Worm (Caenorhabditis elegans) whole organism, L1 larva: ENCODE data around the gene srh-245.
A peak's percentile ranks its signal among the peaks of the same experiment; 100 is the strongest.

Experiments
- C04F5.9 ChIP-seq: sonication (generic microtip); optimal IDR thresholded peaks from 2 replicates; lab custom pipeline; 2016; ENCODE audit warnings: missing genetic modification characterization, missing compliant biosample characterization
- C34B4.2 ChIP-seq: sonication (generic microtip); optimal IDR thresholded peaks from 2 replicates; lab custom pipeline; 2017; ENCODE audit warnings: mild to moderate bottlenecking, missing genetic modification characterization, missing compliant biosample characterization
- aha-1 ChIP-seq: fragments of 150-350 bp; optimal IDR thresholded peaks from 2 replicates; lab custom pipeline; 2014; ENCODE audit warnings: missing biosample characterization, missing genetic modification characterization
- aly-2 ChIP-seq: fragments of 150-350 bp; optimal IDR thresholded peaks from 2 replicates; lab custom pipeline; 2014; ENCODE audit warnings: missing biosample characterization, missing genetic modification characterization
- ama-1 ChIP-seq: fragments of 150-350 bp; optimal IDR thresholded peaks from 2 replicates; lab custom pipeline; 2014
- ceh-8 ChIP-seq: fragments of 200-800 bp; sonication (Bioruptor generic); optimal IDR thresholded peaks from 2 replicates; lab custom pipeline; 2018; ENCODE audit warnings: mild to moderate bottlenecking, missing genetic modification characterization, moderate library complexity, missing compliant biosample characterization
- ceh-88 ChIP-seq: fragments of 200-800 bp; sonication (Bioruptor generic); IDR thresholded peaks from 2 replicates; pipeline ENCODE4 v1.3.6; 2022; ENCODE audit warnings: missing genetic modification characterization, missing compliant biosample characterization
- ceh-90 ChIP-seq: sonication (generic microtip); optimal IDR thresholded peaks from 2 replicates; lab custom pipeline; 2016; ENCODE audit warnings: missing genetic modification characterization, missing compliant biosample characterization
- dpl-1 ChIP-seq, 3 experiments: fragments of 150-350 bp in 2 of 3; sonication (generic microtip) in 1 of 3; optimal IDR thresholded peaks; 2 replicates each; lab custom pipeline; 2014 to 2017; ENCODE audit warnings: missing biosample characterization in 3 of 3, missing genetic modification characterization in 3 of 3, missing genetic modification reagents in 3 of 3
- efl-1 ChIP-seq, 4 experiments: fragments of 150-350 bp; optimal IDR thresholded peaks in 3 of 4; peaks in 1 of 4; 1 replicate in 1 of 4; 2 replicates in 3 of 4; lab custom pipeline; 2014; ENCODE audit warnings: missing biosample characterization in 2 of 4, missing genetic modification characterization in 2 of 4, missing genetic modification reagents in 2 of 4
- egl-13 ChIP-seq: sonication (generic microtip); optimal IDR thresholded peaks from 2 replicates; lab custom pipeline; 2016; ENCODE audit warnings: missing genotype, missing genetic modification reagents, missing genetic modification characterization, missing compliant biosample characterization
- elt-2 ChIP-seq: sonication (generic microtip); optimal IDR thresholded peaks from 2 replicates; lab custom pipeline; 2016; ENCODE audit warnings: missing genetic modification characterization, mild to moderate bottlenecking, inconsistent platforms, missing compliant biosample characterization, missing genetic modification reagents
- elt-3 ChIP-seq, 6 experiments: fragments of 150-350 bp in 1 of 6; sonication (generic microtip); optimal IDR thresholded peaks; 2 replicates each; lab custom pipeline; 2017 to 2018; ENCODE audit warnings: missing biosample characterization in 6 of 6, missing genetic modification characterization in 6 of 6, inconsistent platforms in 1 of 6
- ets-5 ChIP-seq: fragments of 200-800 bp; sonication (Bioruptor generic); IDR thresholded peaks from 2 replicates; pipeline ENCODE4 v1.3.6; 2022; ENCODE audit warnings: missing genetic modification characterization, missing compliant biosample characterization
- fkh-4 ChIP-seq: sonication (generic microtip); optimal IDR thresholded peaks from 2 replicates; lab custom pipeline; 2016; ENCODE audit warnings: missing compliant biosample characterization, missing genetic modification characterization, borderline replicate concordance
- fos-1 ChIP-seq: fragments of 150-350 bp; optimal IDR thresholded peaks from 2 replicates; lab custom pipeline; 2014; ENCODE audit warnings: missing biosample characterization, missing genetic modification characterization
- hlh-17 ChIP-seq: fragments of 200-800 bp; sonication (Bioruptor generic); optimal IDR thresholded peaks from 2 replicates; lab custom pipeline; 2018; ENCODE audit warnings: missing genetic modification characterization, mild to moderate bottlenecking, missing compliant biosample characterization, moderate library complexity, borderline replicate concordance
- hlh-4 ChIP-seq: sonication (generic microtip); optimal IDR thresholded peaks from 2 replicates; lab custom pipeline; 2016; ENCODE audit warnings: mild to moderate bottlenecking, missing genetic modification characterization, missing compliant biosample characterization
- hpl-2 ChIP-seq: fragments of 150-350 bp; optimal IDR thresholded peaks from 2 replicates; lab custom pipeline; 2014; ENCODE audit warnings: missing biosample characterization, missing genetic modification reagents, missing genetic modification characterization
- isw-1 ChIP-seq: fragments of 200-800 bp; sonication (Bioruptor generic); IDR thresholded peaks from 2 replicates; pipeline ENCODE4 v1.3.6; 2022; ENCODE audit warnings: missing genetic modification characterization, missing compliant biosample characterization
- lin-15B ChIP-seq: fragments of 150-350 bp; sonication (generic microtip); optimal IDR thresholded peaks from 3 replicates; lab custom pipeline; 2014; ENCODE audit warnings: missing biosample characterization, missing genetic modification characterization
- lin-35 ChIP-seq, 2 experiments: fragments of 150-350 bp; optimal IDR thresholded peaks; 2 replicates each; lab custom pipeline; 2014; ENCODE audit warnings: missing biosample characterization in 2 of 2, missing genetic modification characterization in 2 of 2, missing genetic modification reagents in 2 of 2
- lin-39 ChIP-seq: fragments of 150-350 bp; optimal IDR thresholded peaks from 2 replicates; lab custom pipeline; 2014; ENCODE audit warnings: missing biosample characterization, missing genetic modification reagents, missing genetic modification characterization
- lsy-2 ChIP-seq, 2 experiments: fragments of 150-350 bp; optimal IDR thresholded peaks; 2 replicates each; lab custom pipeline; 2014; ENCODE audit warnings: missing biosample characterization in 2 of 2, missing genetic modification characterization in 2 of 2
- mab-9 ChIP-seq: fragments of 200-800 bp; sonication (Bioruptor generic); IDR thresholded peaks from 2 replicates; pipeline ENCODE4 v1.3.6; 2022; ENCODE audit warnings: missing genetic modification reagents, missing genetic modification characterization, missing compliant biosample characterization
- mdl-1 ChIP-seq, 2 experiments: fragments of 150-350 bp; optimal IDR thresholded peaks; 2 replicates each; lab custom pipeline; 2014 to 2017; ENCODE audit warnings: missing biosample characterization in 2 of 2, missing genetic modification characterization in 2 of 2, inconsistent platforms in 1 of 2
- mef-2 ChIP-seq: fragments of 150-350 bp; optimal IDR thresholded peaks from 2 replicates; lab custom pipeline; 2014; ENCODE audit warnings: missing biosample characterization, missing genetic modification characterization
- nhr-237 ChIP-seq: fragments of 150-350 bp; optimal IDR thresholded peaks from 2 replicates; lab custom pipeline; 2014; ENCODE audit warnings: missing biosample characterization, missing genetic modification characterization
- nhr-28 ChIP-seq: fragments of 150-350 bp; optimal IDR thresholded peaks from 2 replicates; lab custom pipeline; 2014; ENCODE audit warnings: missing biosample characterization, missing genetic modification characterization
- nhr-47 ChIP-seq: sonication (generic microtip); optimal IDR thresholded peaks from 2 replicates; lab custom pipeline; 2016; ENCODE audit warnings: mild to moderate bottlenecking, missing genetic modification characterization, moderate library complexity, missing compliant biosample characterization
- nhr-71 ChIP-seq: sonication (generic microtip); optimal IDR thresholded peaks from 2 replicates; lab custom pipeline; 2016; ENCODE audit warnings: mild to moderate bottlenecking, missing genetic modification characterization, moderate library complexity, missing compliant biosample characterization
- nhr-77 ChIP-seq: fragments of 150-350 bp; optimal IDR thresholded peaks from 2 replicates; lab custom pipeline; 2014; ENCODE audit warnings: missing biosample characterization, missing genetic modification characterization
- nhr-90 ChIP-seq: sonication (generic microtip); optimal IDR thresholded peaks from 2 replicates; lab custom pipeline; 2016; ENCODE audit warnings: mild to moderate bottlenecking, missing genetic modification characterization, missing compliant biosample characterization; ENCODE audit not compliant: poor library complexity
- pag-3 ChIP-seq: sonication (generic microtip); optimal IDR thresholded peaks from 2 replicates; lab custom pipeline; 2017; ENCODE audit warnings: missing genetic modification characterization, mild to moderate bottlenecking, missing compliant biosample characterization, antibody characterized with exemption, borderline replicate concordance; ENCODE audit not compliant: insufficient read depth
- pax-3 ChIP-seq: fragments of 200-800 bp; sonication (Bioruptor generic); optimal IDR thresholded peaks from 2 replicates; lab custom pipeline; 2018; ENCODE audit warnings: mild to moderate bottlenecking, missing genetic modification characterization, moderate library complexity, missing compliant biosample characterization
- snpc-4 ChIP-seq: fragments of 150-350 bp; optimal IDR thresholded peaks from 2 replicates; lab custom pipeline; 2014; ENCODE audit warnings: missing biosample characterization, missing genetic modification characterization
- snu-23 ChIP-seq: sonication (generic microtip); optimal IDR thresholded peaks from 2 replicates; lab custom pipeline; 2016; ENCODE audit warnings: missing genetic modification characterization, missing compliant biosample characterization
- sup-37 ChIP-seq: fragments of 200-800 bp; sonication (Bioruptor generic); optimal IDR thresholded peaks from 2 replicates; lab custom pipeline; 2018; ENCODE audit warnings: mild to moderate bottlenecking, missing genetic modification characterization, missing compliant biosample characterization
- swsn-7 ChIP-seq: sonication (generic microtip); optimal IDR thresholded peaks from 2 replicates; lab custom pipeline; 2016; ENCODE audit warnings: missing genetic modification characterization, missing compliant biosample characterization
- tbx-2 ChIP-seq: sonication (generic microtip); optimal IDR thresholded peaks from 2 replicates; lab custom pipeline; 2016; ENCODE audit warnings: missing genetic modification characterization, missing compliant biosample characterization
- tlp-1 ChIP-seq: fragments of 150-350 bp; optimal IDR thresholded peaks from 2 replicates; lab custom pipeline; 2014; ENCODE audit warnings: missing biosample characterization, missing genetic modification characterization
- unc-130 ChIP-seq: fragments of 150-350 bp; optimal IDR thresholded peaks from 2 replicates; lab custom pipeline; 2017; ENCODE audit warnings: missing biosample characterization, missing genetic modification characterization, inconsistent platforms
- unc-62 ChIP-seq: fragments of 150-350 bp; optimal IDR thresholded peaks from 2 replicates; lab custom pipeline; 2014; ENCODE audit warnings: missing biosample characterization, missing genetic modification reagents, missing genetic modification characterization
- zip-4 ChIP-seq: fragments of 200-800 bp; sonication (Bioruptor generic); optimal IDR thresholded peaks from 2 replicates; lab custom pipeline; 2018; ENCODE audit warnings: mild to moderate bottlenecking, missing genetic modification characterization, moderate library complexity, missing compliant biosample characterization
- ztf-11 ChIP-seq, 2 experiments: sonication (generic microtip); optimal IDR thresholded peaks; 2 replicates each; lab custom pipeline; 2016 to 2017; ENCODE audit warnings: missing genetic modification characterization in 2 of 2, missing biosample characterization in 1 of 2, missing compliant biosample characterization in 1 of 2

The srh-245 gene

DNA sequence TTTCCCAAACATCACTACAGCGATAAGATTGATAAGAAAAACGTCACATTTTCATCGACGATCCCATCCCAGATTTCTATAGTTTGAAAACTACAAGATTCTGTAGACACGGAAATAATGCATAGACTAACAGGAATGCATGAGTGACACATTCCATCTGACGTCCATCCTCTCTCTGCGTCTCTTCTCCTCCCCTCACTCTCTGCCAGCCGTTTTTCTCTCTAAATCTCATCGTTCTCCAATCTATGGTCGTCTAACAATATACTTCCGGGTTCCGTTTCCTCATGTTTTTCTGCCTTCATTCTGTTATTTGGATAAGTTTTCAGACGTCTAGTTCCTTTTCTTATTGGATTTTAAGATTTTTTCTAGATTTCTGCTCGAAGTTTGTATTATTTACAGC is 36.7 kb downstream of the srh-245 start, which contains the start of gene F48G7.4 (continued):
- TF ChIP-seq nhr-71 (tag; lab: Kevin White, UChicago) (peak; percentile 91), elt-3 (tag; optimal IDR thresholded peaks at IDR 0.05; lab: Kevin White, UChicago) (peak in 1 of 6 experiments; percentile 23), ets-5 (no peak), zip-4 (no peak), snpc-4 (tag; lab: Kevin White, UChicago) (peak; percentile 13), mab-9 (no peak), lin-39 (tag; lab: Kevin White, UChicago) (no peak), hlh-17 (no peak), pax-3 (tag; lab: Kevin White, UChicago) (peak; percentile 3), nhr-28 (tag; lab: Kevin White, UChicago) (no peak), elt-2 (tag; lab: Kevin White, UChicago) (no peak), nhr-77 (peak; percentile 23), hlh-4 (tag; lab: Kevin White, UChicago) (no peak), nhr-47 (tag; lab: Kevin White, UChicago) (peak; percentile 86), snu-23 (GFP tag; lab: Kevin White, UChicago) (peak; percentile 86), hpl-2 (no peak), efl-1 (optimal IDR thresholded peaks at IDR 0.05; lab: Kevin White, UChicago) (peak; percentile 73 to 75), efl-1 (GFP tag; optimal IDR thresholded peaks at IDR 0.05 in 1 of 2; lab: Kevin White, UChicago) (peak in 1 of 2 experiments; percentile 47), C04F5.9 (tag; lab: Kevin White, UChicago) (no peak), nhr-90 (no peak), egl-13 (tag; lab: Kevin White, UChicago) (peak; percentile 55), mdl-1 (tag; optimal IDR thresholded peaks at IDR 0.05; lab: Kevin White, UChicago) (peak in 1 of 2 experiments; percentile 11), ztf-11 (tag; optimal IDR thresholded peaks at IDR 0.05; lab: Kevin White, UChicago) (no peak), mef-2 (tag; lab: Kevin White, UChicago) (peak; percentile 24), aha-1 (tag; lab: Kevin White, UChicago) (no peak), fkh-4 (tag; lab: Kevin White, UChicago) (no peak), swsn-7 (tag; lab: Kevin White, UChicago) (peak; percentile 78), sup-37 (GFP tag; lab: Kevin White, UChicago) (no peak), C34B4.2 (tag; lab: Kevin White, UChicago) (no peak), tlp-1 (no peak), unc-130 (no peak), lin-15B (tag; lab: Kevin White, UChicago) (no peak), tbx-2 (tag; lab: Kevin White, UChicago) (peak; percentile 86), lin-35 (GFP tag; optimal IDR thresholded peaks at IDR 0.05; lab: Kevin White, UChicago) (peak; percentile 52 to 64), pag-3 (tag; lab: Kevin White, UChicago) (no peak), lsy-2 (tag; optimal IDR thresholded peaks at IDR 0.05; lab: Kevin White, UChicago) (peak in 1 of 2 experiments; percentile 72), ceh-90 (tag; lab: Kevin White, UChicago) (no peak), unc-62 (GFP tag; lab: Kevin White, UChicago) (no peak), nhr-237 (tag; lab: Kevin White, UChicago) (peak; percentile 68), ama-1 (no peak), fos-1 (tag; lab: Kevin White, UChicago) (peak; percentile 60), dpl-1 (GFP tag; optimal IDR thresholded peaks at IDR 0.05; lab: Kevin White, UChicago) (peak; percentile 22 to 44 (median 32)), ceh-88 (GFP tag; lab: Robert Waterston, UW) (no peak), isw-1 (peak; percentile 33), ceh-8 (GFP tag; lab: Kevin White, UChicago) (no peak), aly-2 (tag; lab: Kevin White, UChicago) (peak; percentile 54)
